Fruit fly (Drosophila melanogaster): ENCODE measurements around the gene Kdm5.

DNA sequence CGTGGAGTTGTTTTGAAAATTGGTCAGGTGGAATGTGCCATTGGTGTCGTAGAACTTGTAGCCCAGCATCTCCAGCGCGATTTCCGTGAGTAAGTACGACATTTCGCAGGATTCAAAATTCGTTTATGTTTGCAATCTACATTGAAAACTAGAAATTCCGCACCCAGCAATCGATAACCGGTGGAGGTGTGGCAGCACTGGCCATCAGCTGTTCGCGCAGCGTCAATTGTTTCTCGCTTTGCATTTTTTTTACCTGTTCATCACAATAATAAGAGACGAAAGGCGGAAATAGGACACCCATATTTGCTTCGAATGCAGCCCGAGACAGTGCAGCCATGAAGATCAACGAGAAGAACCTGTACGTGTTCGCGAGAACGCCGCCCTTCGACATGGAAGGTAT is 49.2 kb upstream of the Kdm5 start, which contains the start of the genes CG34179 and slmo:
- no peak for TF ChIP-seq Sin3A (optimal IDR thresholded peaks at IDR 0.05)
- no peak for TF ChIP-seq h (optimal IDR thresholded peaks at IDR 0.05)
- TF ChIP-seq psq (optimal IDR thresholded peaks at IDR 0.05), result no peak
- no peak for TF ChIP-seq Myc (optimal IDR thresholded peaks at IDR 0.05)
